Worm (Caenorhabditis elegans): Measurements from ENCODE around the gene C28H8.2.
A peak's percentile ranks its signal among the peaks of the same experiment; 100 is the strongest.

C28H8.2 gene

DNA sequence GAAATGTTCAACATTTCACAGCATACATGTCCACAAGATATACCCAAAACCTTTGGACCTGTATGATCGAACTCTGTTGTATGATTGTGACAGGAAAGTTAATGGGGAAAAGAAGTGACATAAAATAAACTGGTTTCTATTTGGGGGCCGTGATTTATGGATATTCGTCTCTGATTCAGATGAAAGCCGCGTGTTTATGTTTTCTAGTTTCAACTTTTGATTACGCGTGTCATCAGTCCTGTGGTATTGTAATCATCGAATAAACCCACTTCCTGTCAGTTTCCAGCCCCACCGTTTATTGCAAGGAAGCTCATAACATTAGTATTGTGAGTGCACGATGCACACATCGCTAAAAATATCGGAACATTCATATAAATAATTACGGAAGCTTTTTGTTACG, 2.1 kb downstream of the C28H8.2 start (continued):
- TF ChIP-seq D1046.2 (GFP tag; IDR thresholded peaks at IDR 0.05) (no peak), jun-1 (tag; optimal IDR thresholded peaks at IDR 0.05) (no peak), egl-43 (GFP tag; IDR thresholded peaks at IDR 0.05) (no peak), hmg-1.1 (GFP tag; IDR thresholded peaks at IDR 0.05) (no peak), F26F4.8 (GFP tag; conservative IDR thresholded peaks at IDR 0.05) (no peak), zag-1 (tag; optimal IDR thresholded peaks at IDR 0.05) (no peak), nhr-76 (tag; optimal IDR thresholded peaks at IDR 0.05) (no peak), rbr-2 (tag; optimal IDR thresholded peaks at IDR 0.05) (no peak), nhr-48 (tag; optimal IDR thresholded peaks at IDR 0.05) (peak; percentile 15), dmd-6 (GFP tag; IDR thresholded peaks at IDR 0.05) (no peak), ZK337.2 (GFP tag; IDR thresholded peaks at IDR 0.05) (no peak), lin-38 (GFP tag; IDR thresholded peaks at IDR 0.05) (no peak), dpl-1 (GFP tag; optimal IDR thresholded peaks at IDR 0.05) (no peak), arid-1 (GFP tag; conservative IDR thresholded peaks at IDR 0.05) (no peak), nhr-41 (GFP tag; IDR thresholded peaks at IDR 0.05) (no peak), saeg-2 (GFP tag; IDR thresholded peaks at IDR 0.05) (no peak), snpc-4 (tag; optimal IDR thresholded peaks at IDR 0.05) (no peak), lin-1 (GFP tag; IDR thresholded peaks at IDR 0.05) (no peak), pha-4 (GFP tag; IDR thresholded peaks at IDR 0.05) (no peak), pha-4 (tag; optimal IDR thresholded peaks at IDR 0.05) (no peak), pqm-1 (tag; optimal IDR thresholded peaks at IDR 0.05) (no peak), Y105C5A.15 (GFP tag; IDR thresholded peaks at IDR 0.05) (no peak), attf-4 (tag; optimal IDR thresholded peaks at IDR 0.05) (no peak), egl-27 (tag; optimal IDR thresholded peaks at IDR 0.05) (no peak), daf-8 (GFP tag; IDR thresholded peaks at IDR 0.05) (no peak), unc-130 (GFP tag; optimal IDR thresholded peaks at IDR 0.05) (no peak), nhr-77 (tag; optimal IDR thresholded peaks at IDR 0.05) (no peak), skn-1 (tag; optimal IDR thresholded peaks at IDR 0.05) (no peak), duxl-1 (tag; optimal IDR thresholded peaks at IDR 0.05; ENCODE audit: poor library complexity) (no peak), lin-39 (tag; optimal IDR thresholded peaks at IDR 0.05) (no peak), nhr-111 (GFP tag; optimal IDR thresholded peaks at IDR 0.05) (no peak), Y48G9A.11 (GFP tag; IDR thresholded peaks at IDR 0.05) (no peak), mxl-2 (GFP tag; conservative IDR thresholded peaks at IDR 0.05) (no peak), ZK546.5 (tag; optimal IDR thresholded peaks at IDR 0.05) (no peak), zfp-3 (GFP tag; conservative IDR thresholded peaks at IDR 0.05) (no peak), F10B5.3 (tag; optimal IDR thresholded peaks at IDR 0.05) (no peak), sdz-12 (GFP tag; optimal IDR thresholded peaks at IDR 0.05) (no peak), Y75B8A.6 (GFP tag; IDR thresholded peaks at IDR 0.05) (no peak), dmd-9 (GFP tag; IDR thresholded peaks at IDR 0.05) (no peak), lim-7 (GFP tag; IDR thresholded peaks at IDR 0.05) (no peak), mdt-29 (GFP tag; IDR thresholded peaks at IDR 0.05) (no peak), F44E2.7 (GFP tag; IDR thresholded peaks at IDR 0.05) (no peak), nhr-25 (tag; optimal IDR thresholded peaks at IDR 0.05; ENCODE audit: borderline replicate concordance, insufficient read depth) (no peak), dve-1 (tag; optimal IDR thresholded peaks at IDR 0.05; ENCODE audit: insufficient read depth) (no peak), hlh-11 (tag; optimal IDR thresholded peaks at IDR 0.05) (peak; percentile 48), T20F7.1 (GFP tag; optimal IDR thresholded peaks at IDR 0.05) (no peak), mxl-3 (GFP tag; optimal IDR thresholded peaks at IDR 0.05) (peak; percentile 50), mes-2 (tag; optimal IDR thresholded peaks at IDR 0.05; ENCODE audit: poor library complexity, severe bottlenecking) (no peak), ceh-20 (GFP tag; IDR thresholded peaks at IDR 0.05) (no peak), R02D3.7 (tag; optimal IDR thresholded peaks at IDR 0.05) (no peak), lsy-2 (tag; optimal IDR thresholded peaks at IDR 0.05) (peak in 1 of 2 experiments; percentile 6), daf-19 (GFP tag; conservative IDR thresholded peaks at IDR 0.05) (no peak)
